Worm (Caenorhabditis elegans) whole organism, L2 larva: ENCODE measurements around the gene chil-13.
"Not testable (repeated sequence)": the region's sequence is repeated elsewhere in the genome, so short reads cannot be mapped to it uniquely, and the experiment has no call there.

ENCODE experiments used
- alr-1 ChIP-seq: fragments of 150-350 bp; optimal IDR thresholded peaks from 2 replicates; lab custom pipeline; 2014; ENCODE audit warnings: missing biosample characterization, missing genetic modification characterization
- aly-2 ChIP-seq: fragments of 150-350 bp; optimal IDR thresholded peaks from 2 replicates; lab custom pipeline; 2014; ENCODE audit warnings: missing biosample characterization, missing genetic modification characterization

DNA sequence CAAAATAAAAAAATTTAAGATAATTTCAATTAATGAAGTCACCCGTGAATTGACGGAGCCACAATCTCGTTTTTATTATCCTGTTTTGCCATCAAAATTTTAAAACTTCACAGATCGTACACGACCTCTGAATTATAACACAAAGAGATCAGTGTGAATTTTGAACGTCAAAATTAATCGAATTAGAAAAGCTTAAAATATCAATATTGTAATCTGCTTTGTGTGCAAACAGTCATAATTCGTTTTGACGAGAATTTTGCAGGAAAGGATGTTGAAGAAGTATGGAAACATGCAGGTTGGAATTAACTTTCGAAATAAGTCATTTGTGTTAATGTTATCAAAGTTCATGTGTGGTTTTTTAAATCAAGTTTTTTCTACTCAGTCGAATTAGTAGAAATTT lies 23.8 kb upstream of the chil-13 start, which contains the start of gene chil-21:
- TF ChIP-seq alr-1; aly-2 (tag; lab: Kevin White, UChicago): not testable (repeated sequence)
